Fruit fly (Drosophila melanogaster): Measurements from ENCODE around the gene Naglu.
A peak's percentile ranks its signal among the peaks of the same experiment; 100 is the strongest.

The Naglu gene

dm6 chr2L:8376717-8377116, 35.0 kb downstream of the Naglu start, which contains the start of the genes CG13390 and CG17294 (continued):
- TF ChIP-seq CG6854 (GFP tag; optimal IDR thresholded peaks at IDR 0.05) (peak; percentile 100), CG15696 (tag; optimal IDR thresholded peaks at IDR 0.05) (peak; percentile 99), CG14860 (GFP tag; IDR thresholded peaks at IDR 0.05; ENCODE audit: partially characterized antibody) (0 out of 3 replicates have a peak, but pooled peaks have one; percentile 44), HmgZ (tag; optimal IDR thresholded peaks at IDR 0.05) (peak; percentile 100), Nf-YA (GFP tag; IDR thresholded peaks at IDR 0.05) (peak; percentile 99), shn (GFP tag; optimal IDR thresholded peaks at IDR 0.05) (peak; percentile 77), CG12744 (GFP tag; optimal IDR thresholded peaks at IDR 0.05) (peak; percentile 96), fu2 (GFP tag; optimal IDR thresholded peaks at IDR 0.05) (peak; percentile 86), knrl (GFP tag; IDR thresholded peaks at IDR 0.05; ENCODE audit: partially characterized antibody) (peak; percentile 76), CG7271 (tag; optimal IDR thresholded peaks at IDR 0.05) (peak; percentile 99), wdn (GFP tag; IDR thresholded peaks at IDR 0.05) (peak; percentile 100), Oaz (GFP tag; IDR thresholded peaks at IDR 0.05) (peak; percentile 99), bbx (GFP tag; IDR thresholded peaks at IDR 0.05; ENCODE audit: partially characterized antibody) (peak; percentile 70), crol (GFP tag; IDR thresholded peaks at IDR 0.05) (peak; percentile 92), mam (GFP tag; optimal IDR thresholded peaks at IDR 0.05) (peak; percentile 97), CG43689 (GFP tag; IDR thresholded peaks at IDR 0.05) (peak; percentile 99), ems (GFP tag; optimal IDR thresholded peaks at IDR 0.05) (peak; percentile 97), CG33213 (GFP tag; optimal IDR thresholded peaks at IDR 0.05) (peak; percentile 93), Rx (GFP tag; IDR thresholded peaks at IDR 0.05) (peak; percentile 99), CG11085 (GFP tag; IDR thresholded peaks at IDR 0.05) (peak; percentile 100), onecut (GFP tag; IDR thresholded peaks at IDR 0.05) (peak; percentile 99), CG9727 (GFP tag; optimal IDR thresholded peaks at IDR 0.05) (peak; percentile 99), CG12769 (tag; optimal IDR thresholded peaks at IDR 0.05) (peak; percentile 99), CG12299 (tag; optimal IDR thresholded peaks at IDR 0.05) (peak; percentile 100), Hmx (GFP tag; optimal IDR thresholded peaks at IDR 0.05) (peak; percentile 85), jumu (GFP tag; optimal IDR thresholded peaks at IDR 0.05) (peak; percentile 91), tio (GFP tag; optimal IDR thresholded peaks at IDR 0.05) (peak; percentile 98), Hsf (GFP tag; optimal IDR thresholded peaks at IDR 0.05) (peak; percentile 98), D19B (GFP tag; optimal IDR thresholded peaks at IDR 0.05) (peak; percentile 97), CG12155 (GFP tag; optimal IDR thresholded peaks at IDR 0.05) (peak; percentile 99), HLHmδ (GFP tag; optimal IDR thresholded peaks at IDR 0.05) (no peak), Awh (GFP tag; IDR thresholded peaks at IDR 0.05) (peak; percentile 100), Hmr (GFP tag; optimal IDR thresholded peaks at IDR 0.05) (peak; percentile 100), CG18262 (tag; optimal IDR thresholded peaks at IDR 0.05) (peak; percentile 100), CG4730 (GFP tag; IDR thresholded peaks at IDR 0.05) (peak; percentile 99), tap (tag; optimal IDR thresholded peaks at IDR 0.05) (peak; percentile 100), Dp (GFP tag; optimal IDR thresholded peaks at IDR 0.05) (peak; percentile 54), slbo (GFP tag; IDR thresholded peaks at IDR 0.05) (peak; percentile 100), CG12942 (GFP tag; optimal IDR thresholded peaks at IDR 0.05) (peak; percentile 99), ATbp (GFP tag; optimal IDR thresholded peaks at IDR 0.05) (peak; percentile 98), slou (GFP tag; optimal IDR thresholded peaks at IDR 0.05) (peak; percentile 99), otp (GFP tag; IDR thresholded peaks at IDR 0.05) (peak; percentile 99), CG34376 (GFP tag; optimal IDR thresholded peaks at IDR 0.05) (peak; percentile 100), pnt (GFP tag; optimal IDR thresholded peaks at IDR 0.05) (peak; percentile 93), emc (GFP tag; optimal IDR thresholded peaks at IDR 0.05) (peak; percentile 91), CG4707 (GFP tag; optimal IDR thresholded peaks at IDR 0.05) (peak; percentile 96), dimm (GFP tag; IDR thresholded peaks at IDR 0.05) (peak; percentile 99), CTCF (GFP tag; optimal IDR thresholded peaks at IDR 0.05) (peak; percentile 79), Scr (GFP tag; IDR thresholded peaks at IDR 0.05; ENCODE audit: partially characterized antibody) (peak; percentile 79), Nf-YB (GFP tag; optimal IDR thresholded peaks at IDR 0.05) (peak; percentile 91), CG2129 (GFP tag; IDR thresholded peaks at IDR 0.05; ENCODE audit: partially characterized antibody) (peak; percentile 51; the same call in 1 of the 2 replicates)

All from whole organism, embryonic.